Worm (Caenorhabditis elegans) whole organism, late embryonic: ENCODE measurements around the gene C06E7.2.

Experiments
- F13H6.1 ChIP-seq: sonication (generic microtip); optimal IDR thresholded peaks from 2 replicates; lab custom pipeline; 2016; ENCODE audit warnings: missing genetic modification characterization, missing compliant biosample characterization
- ama-1 ChIP-seq: fragments of 150-350 bp; optimal IDR thresholded peaks from 2 replicates; lab custom pipeline; 2014
- ceh-14 ChIP-seq: sonication (generic microtip); optimal IDR thresholded peaks from 2 replicates; lab custom pipeline; 2016; ENCODE audit warnings: missing genotype, missing genetic modification characterization, missing compliant biosample characterization
- ceh-2 ChIP-seq: sonication (generic microtip); optimal IDR thresholded peaks from 2 replicates; lab custom pipeline; 2016; ENCODE audit warnings: missing genotype, missing genetic modification characterization, missing compliant biosample characterization
- ceh-30 ChIP-seq: fragments of 150-350 bp; optimal IDR thresholded peaks from 2 replicates; lab custom pipeline; 2014; ENCODE audit warnings: missing biosample characterization, missing genetic modification characterization
- ceh-31 ChIP-seq: sonication (generic microtip); optimal IDR thresholded peaks from 2 replicates; lab custom pipeline; 2016; ENCODE audit warnings: missing genetic modification characterization, missing compliant biosample characterization
- eyg-1 ChIP-seq: sonication (generic microtip); optimal IDR thresholded peaks from 2 replicates; lab custom pipeline; 2016; ENCODE audit warnings: missing genotype, missing genetic modification characterization, missing compliant biosample characterization
- fax-1 ChIP-seq: sonication (generic microtip); optimal IDR thresholded peaks from 2 replicates; lab custom pipeline; 2016; ENCODE audit warnings: missing genotype, missing genetic modification characterization, missing compliant biosample characterization
- fkh-10 ChIP-seq: fragments of 150-350 bp; optimal IDR thresholded peaks from 2 replicates; lab custom pipeline; 2014; ENCODE audit warnings: missing biosample characterization, missing genetic modification reagents, missing genetic modification characterization
- nfya-1 ChIP-seq: sonication (generic microtip); optimal IDR thresholded peaks from 2 replicates; lab custom pipeline; 2017; ENCODE audit warnings: missing genetic modification characterization, mild to moderate bottlenecking, missing compliant biosample characterization, antibody characterized with exemption, moderate library complexity
- unc-55 ChIP-seq: sonication (generic microtip); optimal IDR thresholded peaks from 2 replicates; lab custom pipeline; 2017; ENCODE audit warnings: missing biosample characterization, missing genetic modification reagents, missing genetic modification characterization

ce11 chrIV:5859876-5860275 is 20.6 kb downstream of the C06E7.2 start, which contains the start of gene C06E7.4:
- TF ChIP-seq fkh-10, result no peak
- TF ChIP-seq ceh-2, result no peak
- no peak for TF ChIP-seq nfya-1
- TF ChIP-seq ama-1 (lab: Kevin White, UChicago), result no peak
- TF ChIP-seq ceh-31 (tag; lab: Kevin White, UChicago), result no peak
- TF ChIP-seq unc-55, result no peak
- TF ChIP-seq eyg-1 (tag; lab: Kevin White, UChicago), result no peak
- no peak for TF ChIP-seq F13H6.1
- TF ChIP-seq ceh-30 (tag; lab: Kevin White, UChicago), result no peak
- TF ChIP-seq ceh-14 (tag; lab: Kevin White, UChicago), result no peak
- TF ChIP-seq fax-1 (tag; lab: Kevin White, UChicago), result no peak
